Worm (Caenorhabditis elegans) whole organism, early embryonic: ENCODE data around the gene mog-1.

ENCODE experiments used
- F13C5.2 ChIP-seq: sonication (generic microtip); optimal IDR thresholded peaks from 2 replicates; lab custom pipeline; 2017; ENCODE audit warnings: mild to moderate bottlenecking, missing genetic modification characterization, inconsistent platforms, missing compliant biosample characterization
- ama-1 ChIP-seq: fragments of 150-350 bp; optimal IDR thresholded peaks from 2 replicates; lab custom pipeline; 2014
- ceh-13 ChIP-seq: fragments of 200-800 bp; sonication (Bioruptor generic); optimal IDR thresholded peaks from 2 replicates; lab custom pipeline; 2018; ENCODE audit warnings: mild to moderate bottlenecking, missing genetic modification characterization, missing compliant biosample characterization
- flt-1 ChIP-seq: fragments of 200-800 bp; sonication (Bioruptor generic); IDR thresholded peaks from 2 replicates; pipeline ENCODE4 v1.3.6; 2022; ENCODE audit warnings: missing genetic modification characterization, missing compliant biosample characterization
- hnd-1 ChIP-seq: sonication (generic microtip); optimal IDR thresholded peaks from 2 replicates; lab custom pipeline; 2016; ENCODE audit warnings: missing genetic modification characterization, missing compliant biosample characterization
- pes-1 ChIP-seq: fragments of 200-800 bp; sonication (Bioruptor generic); IDR thresholded peaks from 2 replicates; pipeline ENCODE4 v1.3.6; 2022; ENCODE audit warnings: missing genetic modification reagents, missing genetic modification characterization, missing compliant biosample characterization
- scrt-1 ChIP-seq: fragments of 200-800 bp; sonication (Bioruptor generic); IDR thresholded peaks from 2 replicates; pipeline ENCODE4 v1.3.6; 2022; ENCODE audit warnings: missing genetic modification characterization, missing compliant biosample characterization
- tbx-37 ChIP-seq: fragments of 200-800 bp; sonication (Bioruptor generic); conservative IDR thresholded peaks from 2 replicates; pipeline ENCODE4 v1.3.6; 2022; ENCODE audit warnings: missing genetic modification reagents, missing genetic modification characterization, missing compliant biosample characterization

DNA sequence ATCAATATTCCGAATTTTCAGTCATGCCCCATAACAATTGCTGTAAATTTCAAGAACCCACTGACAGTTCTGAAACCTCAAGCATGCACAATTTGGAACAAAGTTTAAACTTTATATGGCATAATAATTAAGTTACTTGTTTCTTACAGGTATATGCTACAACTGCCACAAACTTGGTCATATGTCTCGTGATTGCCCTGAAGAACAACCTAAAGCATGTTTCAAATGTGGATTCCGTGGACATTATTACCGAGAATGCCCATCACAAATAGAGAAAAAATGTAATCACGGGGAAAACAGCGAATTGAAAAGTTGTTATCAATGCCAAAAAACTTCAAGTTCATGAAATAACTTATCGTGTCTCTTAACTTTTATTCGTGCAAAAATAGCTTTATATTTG is 43.0 kb downstream of the mog-1 start:
- TF ChIP-seq hnd-1: no peak
- no peak for TF ChIP-seq ama-1
- TF ChIP-seq flt-1 (GFP tag; lab: Robert Waterston, UW): no peak
- no peak for TF ChIP-seq F13C5.2
- no peak for TF ChIP-seq ceh-13 (GFP tag; lab: Kevin White, UChicago)
- TF ChIP-seq tbx-37 (GFP tag; lab: Robert Waterston, UW): no peak
- no peak for TF ChIP-seq pes-1 (GFP tag; lab: Robert Waterston, UW)
- TF ChIP-seq scrt-1: no peak
